Worm (Caenorhabditis elegans) whole organism, L4 larva: ENCODE measurements around the gene C33A11.2.

ENCODE experiments used
- D1046.2 ChIP-seq: fragments of 200-800 bp; sonication (Bioruptor generic); IDR thresholded peaks from 2 replicates; pipeline ENCODE4 v1.3.6; 2022; ENCODE audit warnings: missing genetic modification characterization, missing compliant biosample characterization
- F37D6.2 ChIP-seq: sonication (generic microtip); optimal IDR thresholded peaks from 2 replicates; lab custom pipeline; 2016; ENCODE audit warnings: mild to moderate bottlenecking, missing genetic modification characterization, missing compliant biosample characterization
- T20F7.1 ChIP-seq: fragments of 200-800 bp; sonication (Bioruptor generic); optimal IDR thresholded peaks from 2 replicates; lab custom pipeline; 2018; ENCODE audit warnings: mild to moderate bottlenecking, missing genetic modification characterization, missing compliant biosample characterization
- Y5F2A.4 ChIP-seq: fragments of 200-800 bp; sonication (Bioruptor generic); optimal IDR thresholded peaks from 2 replicates; lab custom pipeline; 2018; ENCODE audit warnings: mild to moderate bottlenecking, missing genetic modification characterization, missing compliant biosample characterization
- ZK546.5 ChIP-seq, 2 experiments: sonication (generic microtip); optimal IDR thresholded peaks; 2 replicates each; lab custom pipeline; 2017; ENCODE audit warnings: missing biosample characterization in 2 of 2, missing genetic modification characterization in 2 of 2
- aha-1 ChIP-seq: fragments of 150-350 bp; peaks from one replicate; lab custom pipeline; 2014; ENCODE audit warnings: missing biosample characterization, missing genetic modification characterization
- arid-1 ChIP-seq: fragments of 200-800 bp; sonication (Bioruptor generic); conservative IDR thresholded peaks from 2 replicates; pipeline ENCODE4 v1.3.6; 2022; ENCODE audit warnings: missing genetic modification reagents, missing genetic modification characterization, missing compliant biosample characterization
- ces-1 ChIP-seq: fragments of 150-350 bp; sonication (generic microtip); optimal IDR thresholded peaks from 4 replicates; lab custom pipeline; 2014; ENCODE audit warnings: missing biosample characterization, missing genetic modification reagents, missing genetic modification characterization
- cey-2 ChIP-seq: sonication (generic microtip); optimal IDR thresholded peaks from 3 replicates; lab custom pipeline; 2017; ENCODE audit warnings: missing genetic modification characterization, mild to moderate bottlenecking, missing compliant biosample characterization, antibody characterized with exemption, borderline replicate concordance; ENCODE audit not compliant: insufficient read depth
- daf-12 ChIP-seq: fragments of 150-350 bp; optimal IDR thresholded peaks from 2 replicates; lab custom pipeline; 2014; ENCODE audit warnings: missing biosample characterization, missing genetic modification reagents, missing genetic modification characterization
- daf-8 ChIP-seq: fragments of 200-800 bp; sonication (Bioruptor generic); IDR thresholded peaks from 2 replicates; pipeline ENCODE4 v1.3.6; 2022; ENCODE audit warnings: missing genetic modification characterization, missing compliant biosample characterization
- dmd-8 ChIP-seq: fragments of 200-800 bp; sonication (Bioruptor generic); IDR thresholded peaks from 2 replicates; pipeline ENCODE4 v1.3.6; 2022; ENCODE audit warnings: missing genetic modification characterization, missing compliant biosample characterization
- duxl-1 ChIP-seq: sonication (generic microtip); optimal IDR thresholded peaks from 2 replicates; lab custom pipeline; 2016; ENCODE audit warnings: mild to moderate bottlenecking, missing genetic modification characterization, moderate library complexity, missing compliant biosample characterization; ENCODE audit not compliant: poor library complexity
- egl-27 ChIP-seq: sonication (generic microtip); optimal IDR thresholded peaks from 3 replicates; lab custom pipeline; 2017; ENCODE audit warnings: missing biosample characterization, missing genetic modification reagents, missing genetic modification characterization
- egl-43 ChIP-seq: fragments of 200-800 bp; sonication (Bioruptor generic); IDR thresholded peaks from 2 replicates; pipeline ENCODE4 v1.3.6; 2022; ENCODE audit warnings: missing genetic modification reagents, missing genetic modification characterization, missing compliant biosample characterization
- fos-1 ChIP-seq: fragments of 150-350 bp; optimal IDR thresholded peaks from 2 replicates; lab custom pipeline; 2014; ENCODE audit warnings: missing biosample characterization, missing genetic modification characterization
- hlh-30 ChIP-seq: sonication (generic microtip); optimal IDR thresholded peaks from 2 replicates; lab custom pipeline; 2017; ENCODE audit warnings: antibody characterized with exemption, mild to moderate bottlenecking, missing genetic modification characterization, missing compliant biosample characterization; ENCODE audit not compliant: insufficient read depth
- jun-1 ChIP-seq: fragments of 150-350 bp; optimal IDR thresholded peaks from 2 replicates; lab custom pipeline; 2014; ENCODE audit warnings: missing biosample characterization, missing genetic modification reagents, missing genetic modification characterization
- lim-7 ChIP-seq: fragments of 200-800 bp; sonication (Bioruptor generic); IDR thresholded peaks from 2 replicates; pipeline ENCODE4 v1.3.6; 2022; ENCODE audit warnings: missing genetic modification characterization, missing compliant biosample characterization
- lin-13 ChIP-seq: fragments of 150-350 bp; optimal IDR thresholded peaks from 2 replicates; lab custom pipeline; 2014; ENCODE audit warnings: missing biosample characterization, missing genetic modification reagents, missing genetic modification characterization
- lin-29 ChIP-seq: fragments of 200-800 bp; sonication (Bioruptor generic); IDR thresholded peaks from 2 replicates; pipeline ENCODE4 v1.3.6; 2022; ENCODE audit warnings: missing genetic modification reagents, missing genetic modification characterization, missing compliant biosample characterization
- lin-39 ChIP-seq: fragments of 150-350 bp; optimal IDR thresholded peaks from 2 replicates; lab custom pipeline; 2014; ENCODE audit warnings: missing biosample characterization, missing genetic modification reagents, missing genetic modification characterization
- mdl-1 ChIP-seq, 2 experiments: fragments of 150-350 bp in 1 of 2; sonication (generic microtip) in 1 of 2; optimal IDR thresholded peaks; 2 replicates each; lab custom pipeline; 2014 to 2017; ENCODE audit warnings: missing biosample characterization in 2 of 2, missing genetic modification characterization in 2 of 2
- mxl-3 ChIP-seq: fragments of 200-800 bp; sonication (Bioruptor generic); optimal IDR thresholded peaks from 2 replicates; lab custom pipeline; 2018; ENCODE audit warnings: mild to moderate bottlenecking, missing genetic modification characterization, missing compliant biosample characterization
- nhr-10 ChIP-seq: fragments of 150-350 bp; optimal IDR thresholded peaks from 2 replicates; lab custom pipeline; 2014; ENCODE audit warnings: missing biosample characterization, missing genetic modification characterization
- nhr-28 ChIP-seq: fragments of 150-350 bp; optimal IDR thresholded peaks from 2 replicates; lab custom pipeline; 2014; ENCODE audit warnings: missing biosample characterization, missing genetic modification characterization
- nhr-76 ChIP-seq: fragments of 150-350 bp; optimal IDR thresholded peaks from 2 replicates; lab custom pipeline; 2014; ENCODE audit warnings: missing biosample characterization, missing genetic modification characterization
- saeg-2 ChIP-seq: fragments of 200-800 bp; sonication (Bioruptor generic); IDR thresholded peaks from 2 replicates; pipeline ENCODE4 v1.3.6; 2022; ENCODE audit warnings: missing genetic modification reagents, missing genetic modification characterization, missing compliant biosample characterization
- sdz-12 ChIP-seq: fragments of 200-800 bp; sonication (Bioruptor generic); optimal IDR thresholded peaks from 2 replicates; lab custom pipeline; 2018; ENCODE audit warnings: mild to moderate bottlenecking, missing genetic modification characterization, missing compliant biosample characterization
- skn-1 ChIP-seq: fragments of 150-350 bp; optimal IDR thresholded peaks from 2 replicates; lab custom pipeline; 2014; ENCODE audit warnings: missing biosample characterization, missing genetic modification characterization
- spr-3 ChIP-seq: fragments of 200-800 bp; sonication (Bioruptor generic); optimal IDR thresholded peaks from 2 replicates; lab custom pipeline; 2018; ENCODE audit warnings: mild to moderate bottlenecking, missing genetic modification characterization, missing compliant biosample characterization
- tra-1 ChIP-seq: fragments of 200-800 bp; sonication (Bioruptor generic); IDR thresholded peaks from 2 replicates; pipeline ENCODE4 v1.3.6; 2022; ENCODE audit warnings: missing genetic modification reagents, missing genetic modification characterization, missing compliant biosample characterization
- unc-62 ChIP-seq, 3 experiments: fragments of 150-350 bp in 1 of 3; sonication (generic microtip); optimal IDR thresholded peaks in 2 of 3; peaks in 1 of 3; 1 replicate in 1 of 3; 2 replicates in 2 of 3; lab custom pipeline; 2014 to 2017; ENCODE audit warnings: missing biosample characterization in 3 of 3, missing genetic modification characterization in 3 of 3, missing genetic modification reagents in 3 of 3, missing genotype in 1 of 3
- zfp-3 ChIP-seq: fragments of 200-800 bp; sonication (Bioruptor generic); conservative IDR thresholded peaks from 2 replicates; pipeline ENCODE4 v1.3.6; 2022; ENCODE audit warnings: missing genetic modification reagents, missing genetic modification characterization, missing compliant biosample characterization
- zip-11 ChIP-seq: fragments of 200-800 bp; sonication (Bioruptor generic); IDR thresholded peaks from 2 replicates; pipeline ENCODE4 v1.3.6; 2022; ENCODE audit warnings: missing genetic modification characterization, missing compliant biosample characterization
- zip-2 ChIP-seq: fragments of 150-350 bp; optimal IDR thresholded peaks from 2 replicates; lab custom pipeline; 2014; ENCODE audit warnings: missing biosample characterization, missing genetic modification characterization
- ztf-11 ChIP-seq: fragments of 150-350 bp; optimal IDR thresholded peaks from 2 replicates; lab custom pipeline; 2014; ENCODE audit warnings: missing biosample characterization, missing genetic modification characterization

Gene C33A11.2

ce11 chrX:15321791-15322190, 44.0 kb upstream of the C33A11.2 start:
- no peak for TF ChIP-seq duxl-1
- no peak for TF ChIP-seq lin-29 (GFP tag; lab: Robert Waterston, UW)
- no peak for TF ChIP-seq zip-2 (tag; lab: Kevin White, UChicago)
- no peak for TF ChIP-seq Y5F2A.4
- no peak for TF ChIP-seq skn-1 (tag; lab: Kevin White, UChicago)

ce11 chrX:15325709-15326108, 40.1 kb upstream of the C33A11.2 start, which contains the start of gene Y15E3A.3:
Y15E3A.3 (minus strand) TSS chrX:15325809.
- no peak for TF ChIP-seq spr-3 (GFP tag; lab: Kevin White, UChicago)
- TF ChIP-seq hlh-30 (tag; lab: Kevin White, UChicago) = no peak
- TF ChIP-seq zip-11 (GFP tag; lab: Robert Waterston, UW) = no peak
- no peak for TF ChIP-seq dmd-8 (GFP tag; lab: Robert Waterston, UW)
- TF ChIP-seq daf-8 (GFP tag; lab: Robert Waterston, UW) = no peak
- no peak for TF ChIP-seq nhr-76

ce11 chrX:15327238-15327637, 38.6 kb upstream of the C33A11.2 start:
- TF ChIP-seq zfp-3 (GFP tag; lab: Robert Waterston, UW) (no peak), sdz-12 (GFP tag; lab: Kevin White, UChicago) (no peak), lin-39 (no peak), ztf-11 (tag; lab: Kevin White, UChicago) (no peak), egl-43 (no peak), arid-1 (GFP tag; lab: Robert Waterston, UW) (no peak), daf-8 (GFP tag; lab: Robert Waterston, UW) (no peak), ZK546.5 (tag; optimal IDR thresholded peaks at IDR 0.05; lab: Kevin White, UChicago) (no peak), T20F7.1 (no peak), daf-12 (tag; lab: Kevin White, UChicago) (no peak), tra-1 (GFP tag; lab: Robert Waterston, UW) (no peak), nhr-28 (tag; lab: Kevin White, UChicago) (peak; percentile 58), mdl-1 (tag; optimal IDR thresholded peaks at IDR 0.05; lab: Kevin White, UChicago) (peak in 1 of 2 experiments; percentile 43), zip-2 (tag; lab: Kevin White, UChicago) (no peak), F37D6.2 (tag; lab: Kevin White, UChicago) (no peak), aha-1 (tag; lab: Kevin White, UChicago) (peak; percentile 81), mxl-3 (GFP tag; lab: Kevin White, UChicago) (peak; percentile 73), lim-7 (GFP tag; lab: Robert Waterston, UW) (no peak)

ce11 chrX:15328343-15328742, 37.4 kb upstream of the C33A11.2 start:
- TF ChIP-seq ZK546.5 (tag; optimal IDR thresholded peaks at IDR 0.05; lab: Kevin White, UChicago) (no peak), unc-62 (GFP tag; optimal IDR thresholded peaks at IDR 0.05 in 1 of 2; lab: Kevin White, UChicago) (peak in 1 of 2 experiments; percentile 56), unc-62 (tag; optimal IDR thresholded peaks at IDR 0.05; lab: Kevin White, UChicago) (no peak)

ce11 chrX:15330664-15331063, 35.1 kb upstream of the C33A11.2 start, which contains the start of gene Y15E3A.4:
Y15E3A.4 (plus strand) TSS chrX:15330964.
- TF ChIP-seq dmd-8 (GFP tag; lab: Robert Waterston, UW) = no peak
- TF ChIP-seq cey-2 = no peak
- no peak for TF ChIP-seq D1046.2
- no peak for TF ChIP-seq lin-13
- no peak for TF ChIP-seq fos-1 (tag; lab: Kevin White, UChicago)
- TF ChIP-seq mdl-1 (tag; optimal IDR thresholded peaks at IDR 0.05; lab: Kevin White, UChicago) = no peak
- no peak for TF ChIP-seq sdz-12 (GFP tag; lab: Kevin White, UChicago)
- TF ChIP-seq nhr-10 (tag; lab: Kevin White, UChicago) = no peak
- no peak for TF ChIP-seq egl-27 (tag; lab: Kevin White, UChicago)
- no peak for TF ChIP-seq ces-1
- TF ChIP-seq jun-1 (tag; lab: Kevin White, UChicago) = no peak
- TF ChIP-seq saeg-2 = no peak
